Fruit fly (Drosophila melanogaster) whole organism, wandering third instar larva: ENCODE measurements around the gene sl.

Experiments
- br ChIP-seq: fragments of 200-800 bp; sonication (Bioruptor generic); optimal IDR thresholded peaks from 2 replicates; lab custom pipeline; 2016; ENCODE audit warnings: missing biosample characterization, missing genetic modification characterization
- dsf ChIP-seq: sonication (Bioruptor generic); optimal IDR thresholded peaks from 2 replicates; lab custom pipeline; 2016; ENCODE audit warnings: missing biosample characterization, missing genetic modification characterization, borderline replicate concordance
- ey ChIP-seq: fragments of 200-800 bp; sonication (Bioruptor generic); optimal IDR thresholded peaks from 2 replicates; lab custom pipeline; 2016; ENCODE audit warnings: missing biosample characterization, missing genetic modification characterization
- jim ChIP-seq: fragments of 175-275, 200-325 bp; sonication (Bioruptor generic); optimal IDR thresholded peaks from 2 replicates; lab custom pipeline; 2016; ENCODE audit warnings: missing biosample characterization, mild to moderate bottlenecking, missing genetic modification characterization
- lola ChIP-seq: fragments of >200 bp; optimal IDR thresholded peaks from 2 replicates; lab custom pipeline; 2017; ENCODE audit warnings: missing biosample characterization, missing genetic modification characterization
- tai ChIP-seq: sonication (Bioruptor generic); optimal IDR thresholded peaks from 2 replicates; lab custom pipeline; 2016; ENCODE audit warnings: missing biosample characterization, missing genetic modification characterization

DNA sequence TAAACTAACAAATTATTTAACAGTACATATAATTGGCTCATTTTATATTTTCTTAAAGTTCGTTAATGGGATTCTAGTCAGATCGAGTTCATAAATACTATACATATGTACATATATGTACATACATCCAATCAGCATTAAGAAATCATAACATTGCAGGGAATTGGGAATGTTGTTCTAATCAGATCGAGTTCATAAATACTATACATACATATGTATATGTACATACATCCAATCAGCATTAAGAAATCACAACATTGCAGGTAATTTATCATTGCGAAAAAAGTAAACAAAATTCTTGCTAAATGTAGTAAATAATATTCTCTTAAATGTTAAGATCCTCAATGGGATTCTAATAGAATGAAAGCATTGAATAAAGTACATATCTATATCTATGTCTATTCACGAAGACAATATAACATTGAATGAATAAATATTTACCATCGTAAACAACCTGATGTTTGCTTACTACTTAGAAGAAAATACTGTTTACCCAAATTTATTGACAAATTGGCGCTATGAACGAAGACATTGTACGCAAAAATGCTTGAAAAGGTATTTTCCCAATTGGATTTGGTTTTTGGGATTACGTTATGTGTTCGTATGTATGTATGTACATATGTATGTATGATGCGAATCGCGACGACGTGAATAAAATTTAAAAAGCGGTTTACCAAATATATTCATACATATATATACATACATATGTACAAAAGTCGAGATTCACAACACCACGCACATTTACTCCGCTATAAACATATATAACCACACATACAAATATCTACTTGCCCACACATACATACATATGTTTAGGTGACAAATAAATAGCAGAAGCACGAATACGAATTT, 33.8 kb downstream of the sl start:
- TF ChIP-seq lola (GFP tag; lab: Kevin White, UChicago) (no peak), dsf (GFP tag; lab: Kevin White, UChicago) (no peak), ey (GFP tag; lab: Kevin White, UChicago) (no peak), br (GFP tag; lab: Kevin White, UChicago) (no peak), tai (GFP tag; lab: Kevin White, UChicago) (no peak), jim (no peak)
